Worm (Caenorhabditis elegans) whole organism, young adult: ENCODE measurements around the gene Y69A2AR.31.

Experiments used
- B0035.1 ChIP-seq: sonication (generic microtip); optimal IDR thresholded peaks from 2 replicates; lab custom pipeline; 2016; ENCODE audit warnings: missing genetic modification characterization, mild to moderate bottlenecking, missing compliant biosample characterization, missing genotype, missing genetic modification reagents
- B0336.3 ChIP-seq: fragments of 200-800 bp; sonication (Bioruptor generic); IDR thresholded peaks from 2 replicates; pipeline ENCODE4 v1.3.6; 2022; ENCODE audit warnings: missing genetic modification characterization, missing compliant biosample characterization
- F23B12.7 ChIP-seq: sonication (generic microtip); optimal IDR thresholded peaks from 2 replicates; lab custom pipeline; 2017; ENCODE audit warnings: missing genetic modification characterization, mild to moderate bottlenecking, missing compliant biosample characterization, antibody characterized with exemption, moderate library complexity; ENCODE audit not compliant: insufficient read depth
- F52B5.7 ChIP-seq: sonication (generic microtip); optimal IDR thresholded peaks from 2 replicates; lab custom pipeline; 2016; ENCODE audit warnings: mild to moderate bottlenecking, missing genetic modification characterization, missing compliant biosample characterization
- F55B11.4 ChIP-seq: sonication (generic microtip); optimal IDR thresholded peaks from 2 replicates; lab custom pipeline; 2016; ENCODE audit warnings: missing compliant biosample characterization, missing genetic modification characterization, borderline replicate concordance; ENCODE audit not compliant: insufficient read depth
- T07F8.4 ChIP-seq: sonication (generic microtip); optimal IDR thresholded peaks from 2 replicates; lab custom pipeline; 2016; ENCODE audit warnings: mild to moderate bottlenecking, missing genetic modification characterization, moderate library complexity, missing compliant biosample characterization
- Y53G8AR.9 ChIP-seq: fragments of 200-800 bp; sonication (Bioruptor generic); conservative IDR thresholded peaks from 2 replicates; pipeline ENCODE4 v1.3.6; 2022; ENCODE audit warnings: missing genetic modification reagents, missing genetic modification characterization, missing compliant biosample characterization
- ZK185.1 ChIP-seq: sonication (generic microtip); optimal IDR thresholded peaks from 2 replicates; lab custom pipeline; 2016; ENCODE audit warnings: mild to moderate bottlenecking, missing genetic modification characterization, missing compliant biosample characterization; ENCODE audit not compliant: poor library complexity, severe bottlenecking
- atf-7 ChIP-seq: sonication (generic microtip); optimal IDR thresholded peaks from 2 replicates; lab custom pipeline; 2017; ENCODE audit warnings: mild to moderate bottlenecking, missing genetic modification characterization, missing compliant biosample characterization
- athp-1 ChIP-seq: sonication (generic microtip); optimal IDR thresholded peaks from 2 replicates; lab custom pipeline; 2017; ENCODE audit warnings: mild to moderate bottlenecking, missing genetic modification characterization, missing compliant biosample characterization
- attf-6 ChIP-seq: fragments of 200-800 bp; sonication (Bioruptor generic); IDR thresholded peaks from 2 replicates; pipeline ENCODE4 v1.3.6; 2022; ENCODE audit warnings: missing genetic modification reagents, missing genetic modification characterization, missing compliant biosample characterization
- ceh-100 ChIP-seq: fragments of 200-800 bp; sonication (Bioruptor generic); IDR thresholded peaks from 2 replicates; pipeline ENCODE4 v1.3.6; 2022; ENCODE audit warnings: missing genetic modification reagents, missing genetic modification characterization, missing compliant biosample characterization
- ceh-27 ChIP-seq: fragments of 200-800 bp; sonication (Bioruptor generic); optimal IDR thresholded peaks from 2 replicates; lab custom pipeline; 2018; ENCODE audit warnings: mild to moderate bottlenecking, missing genetic modification characterization, moderate library complexity, missing compliant biosample characterization
- ceh-58 ChIP-seq: fragments of 200-800 bp; sonication (Bioruptor generic); IDR thresholded peaks from 2 replicates; pipeline ENCODE4 v1.3.6; 2022; ENCODE audit warnings: missing genetic modification characterization, missing compliant biosample characterization
- ceh-79 ChIP-seq: sonication (generic microtip); optimal IDR thresholded peaks from 2 replicates; lab custom pipeline; 2017; ENCODE audit warnings: mild to moderate bottlenecking, missing genetic modification characterization, missing compliant biosample characterization
- chd-7 ChIP-seq: sonication (generic microtip); optimal IDR thresholded peaks from 2 replicates; lab custom pipeline; 2016; ENCODE audit warnings: mild to moderate bottlenecking, missing genetic modification characterization, moderate library complexity, missing compliant biosample characterization
- die-1 ChIP-seq: sonication (generic microtip); optimal IDR thresholded peaks from 2 replicates; lab custom pipeline; 2016; ENCODE audit warnings: missing genotype, mild to moderate bottlenecking, missing genetic modification characterization, missing compliant biosample characterization
- dpff-1 ChIP-seq: sonication (generic microtip); optimal IDR thresholded peaks from 2 replicates; lab custom pipeline; 2017; ENCODE audit warnings: mild to moderate bottlenecking, missing genetic modification characterization, missing compliant biosample characterization
- efl-1 ChIP-seq: fragments of 150-350 bp; optimal IDR thresholded peaks from 2 replicates; lab custom pipeline; 2014; ENCODE audit warnings: missing biosample characterization, missing genetic modification reagents, missing genetic modification characterization
- egl-18 ChIP-seq: fragments of 200-800 bp; sonication (Bioruptor generic); IDR thresholded peaks from 2 replicates; pipeline ENCODE4 v1.3.6; 2022; ENCODE audit warnings: missing genetic modification reagents, missing genetic modification characterization, missing compliant biosample characterization
- hmg-1.2 ChIP-seq: fragments of 200-800 bp; sonication (Bioruptor generic); IDR thresholded peaks from 2 replicates; pipeline ENCODE4 v1.3.6; 2022; ENCODE audit warnings: missing genetic modification reagents, missing genetic modification characterization, missing compliant biosample characterization
- let-526 ChIP-seq: fragments of 200-800 bp; sonication (Bioruptor generic); IDR thresholded peaks from 2 replicates; pipeline ENCODE4 v1.3.6; 2022; ENCODE audit warnings: missing genetic modification reagents, missing genetic modification characterization, missing compliant biosample characterization
- lin-26 ChIP-seq: fragments of 200-800 bp; sonication (Bioruptor generic); IDR thresholded peaks from 2 replicates; pipeline ENCODE4 v1.3.6; 2022; ENCODE audit warnings: missing genetic modification reagents, missing genetic modification characterization, missing compliant biosample characterization
- lin-40 ChIP-seq: sonication (generic microtip); optimal IDR thresholded peaks from 2 replicates; lab custom pipeline; 2016; ENCODE audit warnings: missing genetic modification characterization, mild to moderate bottlenecking, missing compliant biosample characterization, missing genotype, missing genetic modification reagents
- lin-54 ChIP-seq: fragments of 200-800 bp; sonication (Bioruptor generic); optimal IDR thresholded peaks from 2 replicates; lab custom pipeline; 2018; ENCODE audit warnings: mild to moderate bottlenecking, missing genetic modification characterization, missing compliant biosample characterization
- madf-8 ChIP-seq: fragments of 200-800 bp; sonication (Bioruptor generic); conservative IDR thresholded peaks from 2 replicates; pipeline ENCODE4 v1.3.6; 2022; ENCODE audit warnings: missing genetic modification reagents, missing genetic modification characterization, missing compliant biosample characterization
- nfyb-1 ChIP-seq: fragments of 200-800 bp; sonication (Bioruptor generic); IDR thresholded peaks from 2 replicates; pipeline ENCODE4 v1.3.6; 2022; ENCODE audit warnings: missing genetic modification reagents, missing genetic modification characterization, missing compliant biosample characterization
- nhr-90 ChIP-seq: sonication (generic microtip); optimal IDR thresholded peaks from 2 replicates; lab custom pipeline; 2016; ENCODE audit warnings: missing genotype, mild to moderate bottlenecking, missing genetic modification characterization, missing compliant biosample characterization
- repo-1 ChIP-seq: sonication (generic microtip); optimal IDR thresholded peaks from 2 replicates; lab custom pipeline; 2017; ENCODE audit warnings: mild to moderate bottlenecking, missing genetic modification characterization, missing compliant biosample characterization
- rpc-1 ChIP-seq, 2 experiments: fragments of 150-350 bp in 1 of 2; sonication (generic microtip) in 1 of 2; optimal IDR thresholded peaks; 2 replicates each; lab custom pipeline; 2014 to 2018; ENCODE audit warnings: missing biosample characterization in 1 of 2, missing genetic modification characterization in 1 of 2, missing genetic modification reagents in 1 of 2, missing genotype in 1 of 2
- tlf-1 ChIP-seq: fragments of 200-800 bp; sonication (Bioruptor generic); optimal IDR thresholded peaks from 2 replicates; lab custom pipeline; 2018; ENCODE audit warnings: mild to moderate bottlenecking, missing genetic modification characterization, missing compliant biosample characterization
- unc-130 ChIP-seq: sonication (generic microtip); optimal IDR thresholded peaks from 2 replicates; lab custom pipeline; 2016; ENCODE audit warnings: missing genetic modification reagents, missing genetic modification characterization, missing compliant biosample characterization
- unc-62 ChIP-seq: fragments of 150-350 bp; optimal IDR thresholded peaks from 2 replicates; lab custom pipeline; 2014; ENCODE audit warnings: missing biosample characterization, missing genetic modification reagents, missing genetic modification characterization
- zim-3 ChIP-seq: sonication (generic microtip); optimal IDR thresholded peaks from 2 replicates; lab custom pipeline; 2017; ENCODE audit warnings: mild to moderate bottlenecking, missing genetic modification characterization, moderate library complexity, missing compliant biosample characterization
- ztf-18 ChIP-seq: sonication (generic microtip); optimal IDR thresholded peaks from 2 replicates; lab custom pipeline; 2016; ENCODE audit warnings: missing genotype, mild to moderate bottlenecking, missing genetic modification characterization, missing compliant biosample characterization
- ztf-22 ChIP-seq: fragments of 200-800 bp; sonication (Bioruptor generic); optimal IDR thresholded peaks from 2 replicates; lab custom pipeline; 2018; ENCODE audit warnings: mild to moderate bottlenecking, missing genetic modification characterization, moderate library complexity, missing compliant biosample characterization
- ztf-25 ChIP-seq: fragments of 200-800 bp; sonication (Bioruptor generic); IDR thresholded peaks from 2 replicates; pipeline ENCODE4 v1.3.6; 2022; ENCODE audit warnings: missing genetic modification reagents, missing genetic modification characterization, missing compliant biosample characterization
- ztf-6 ChIP-seq: fragments of 200-800 bp; sonication (Bioruptor generic); IDR thresholded peaks from 2 replicates; pipeline ENCODE4 v1.3.6; 2022; ENCODE audit warnings: missing genetic modification reagents, missing genetic modification characterization, missing compliant biosample characterization

Y69A2AR.31 gene

ce11 chrIV:2639666-2640273 is 24.0 kb downstream of the Y69A2AR.31 start (continued):
- TF ChIP-seq ztf-18 (tag; lab: Kevin White, UChicago), result peak; percentile 87
- no peak for TF ChIP-seq zim-3
- TF ChIP-seq hmg-1.2 (GFP tag; lab: Robert Waterston, UW), result peak; percentile 60
- peak; percentile 23 for TF ChIP-seq tlf-1 (GFP tag; lab: Kevin White, UChicago)
- TF ChIP-seq atf-7, result no peak
- no peak for TF ChIP-seq ztf-22 (GFP tag; lab: Kevin White, UChicago)
- no peak for TF ChIP-seq egl-18
- 0 out of 2 replicates have a peak, but pooled peaks have one; percentile 30 for TF ChIP-seq ceh-58 (GFP tag; lab: Robert Waterston, UW)
- TF ChIP-seq repo-1 (tag; lab: Kevin White, UChicago), result peak; percentile 42
- peak; percentile 91 for TF ChIP-seq nfyb-1 (GFP tag; lab: Robert Waterston, UW)
- TF ChIP-seq, all 124 proteins: peak for 56

ce11 chrIV:2634992-2635391 is 28.8 kb downstream of the Y69A2AR.31 start:
- no peak for TF ChIP-seq dpff-1
- TF ChIP-seq lin-40, result no peak
- no peak for TF ChIP-seq Y53G8AR.9 (GFP tag; lab: Robert Waterston, UW)
- TF ChIP-seq ZK185.1 (tag; lab: Kevin White, UChicago), result no peak
- no peak for TF ChIP-seq efl-1
- no peak for TF ChIP-seq ceh-79 (tag; lab: Kevin White, UChicago)
- TF ChIP-seq athp-1, result no peak
- TF ChIP-seq unc-130 (GFP tag; lab: Kevin White, UChicago), result no peak
- TF ChIP-seq T07F8.4 (tag; lab: Kevin White, UChicago), result no peak
- no peak for TF ChIP-seq die-1 (tag; lab: Kevin White, UChicago)
- no peak for TF ChIP-seq ceh-27 (GFP tag; lab: Kevin White, UChicago)
- TF ChIP-seq madf-8 (GFP tag; lab: Robert Waterston, UW), result no peak
- no peak for TF ChIP-seq F23B12.7 (tag; lab: Kevin White, UChicago)
- no peak for TF ChIP-seq B0035.1 (tag; lab: Kevin White, UChicago)
- TF ChIP-seq lin-54 (GFP tag; lab: Kevin White, UChicago), result no peak
- TF ChIP-seq unc-62 (GFP tag; lab: Kevin White, UChicago), result no peak
- no peak for TF ChIP-seq ztf-6 (GFP tag; lab: Robert Waterston, UW)
- TF ChIP-seq F55B11.4 (tag; lab: Kevin White, UChicago), result no peak

- TF ChIP-seq ztf-25 (no peak), lin-26 (GFP tag; lab: Robert Waterston, UW) (no peak), rpc-1 (optimal IDR thresholded peaks at IDR 0.05; lab: Kevin White, UChicago) (no peak), rpc-1 (tag; optimal IDR thresholded peaks at IDR 0.05; lab: Kevin White, UChicago) (no peak), ztf-18 (tag; lab: Kevin White, UChicago) (no peak), B0336.3 (GFP tag; lab: Robert Waterston, UW) (no peak), atf-7 (no peak), let-526 (no peak), efl-1 (no peak), nhr-90 (tag; lab: Kevin White, UChicago) (no peak), lin-40 (no peak), ceh-100 (no peak), chd-7 (no peak), F52B5.7 (tag; lab: Kevin White, UChicago) (no peak), unc-62 (GFP tag; lab: Kevin White, UChicago) (no peak), repo-1 (tag; lab: Kevin White, UChicago) (no peak), attf-6 (GFP tag; lab: Robert Waterston, UW) (no peak)
These were observed 33.7 kb downstream of the Y69A2AR.31 start for ce11 chrIV:2630145-2630544.
